Worm (Caenorhabditis elegans) whole organism, young adult: ENCODE results near the gene got-2.2.

Experiments used
- C17E4.6 ChIP-seq: fragments of 200-800 bp; sonication (Bioruptor generic); IDR thresholded peaks from 2 replicates; pipeline ENCODE4 v1.3.6; 2022; ENCODE audit warnings: missing genetic modification reagents, missing genetic modification characterization, missing compliant biosample characterization
- F39B2.1 ChIP-seq: fragments of 200-800 bp; sonication (Bioruptor generic); IDR thresholded peaks from 2 replicates; pipeline ENCODE4 v1.3.6; 2022; ENCODE audit warnings: missing genetic modification reagents, missing genetic modification characterization, missing compliant biosample characterization
- F49E8.2 ChIP-seq: sonication (generic microtip); optimal IDR thresholded peaks from 3 replicates; lab custom pipeline; 2017; ENCODE audit warnings: missing genetic modification characterization, mild to moderate bottlenecking, missing compliant biosample characterization, antibody characterized with exemption, moderate library complexity; ENCODE audit not compliant: insufficient read depth
- F52B5.7 ChIP-seq: sonication (generic microtip); optimal IDR thresholded peaks from 2 replicates; lab custom pipeline; 2016; ENCODE audit warnings: mild to moderate bottlenecking, missing genetic modification characterization, missing compliant biosample characterization
- F55B11.4 ChIP-seq: sonication (generic microtip); optimal IDR thresholded peaks from 2 replicates; lab custom pipeline; 2016; ENCODE audit warnings: missing compliant biosample characterization, missing genetic modification characterization, borderline replicate concordance; ENCODE audit not compliant: insufficient read depth
- K12H6.12 ChIP-seq: fragments of 200-800 bp; sonication (Bioruptor generic); optimal IDR thresholded peaks from 2 replicates; lab custom pipeline; 2018; ENCODE audit warnings: mild to moderate bottlenecking, missing genetic modification characterization, missing compliant biosample characterization
- Y56A3A.18 ChIP-seq: fragments of 200-800 bp; sonication (Bioruptor generic); IDR thresholded peaks from 2 replicates; pipeline ENCODE4 v1.3.6; 2022; ENCODE audit warnings: missing genetic modification reagents, missing genetic modification characterization, missing compliant biosample characterization
- Y95B8A.8 ChIP-seq: fragments of 200-800 bp; sonication (Bioruptor generic); IDR thresholded peaks from 2 replicates; pipeline ENCODE4 v1.3.6; 2022; ENCODE audit warnings: missing genetic modification reagents, missing genetic modification characterization, missing compliant biosample characterization
- ama-1 ChIP-seq, 3 experiments: fragments of 150-350 bp in 1 of 3; sonication (generic microtip) in 2 of 3; optimal IDR thresholded peaks; 2 replicates each; lab custom pipeline; 2014 to 2018; ENCODE audit warnings: missing biosample characterization in 2 of 3, missing genetic modification characterization in 2 of 3, missing genetic modification reagents in 2 of 3
- atf-7 ChIP-seq: sonication (generic microtip); optimal IDR thresholded peaks from 2 replicates; lab custom pipeline; 2017; ENCODE audit warnings: mild to moderate bottlenecking, missing genetic modification characterization, missing compliant biosample characterization
- bed-2 ChIP-seq: fragments of 200-800 bp; sonication (Bioruptor generic); IDR thresholded peaks from 2 replicates; pipeline ENCODE4 v1.3.6; 2022; ENCODE audit warnings: missing genetic modification reagents, missing genetic modification characterization, missing compliant biosample characterization
- cebp-2 ChIP-seq: fragments of 200-800 bp; sonication (Bioruptor generic); IDR thresholded peaks from 2 replicates; pipeline ENCODE4 v1.3.6; 2022; ENCODE audit warnings: missing genetic modification characterization, missing compliant biosample characterization
- ceh-100 ChIP-seq: fragments of 200-800 bp; sonication (Bioruptor generic); IDR thresholded peaks from 2 replicates; pipeline ENCODE4 v1.3.6; 2022; ENCODE audit warnings: missing genetic modification reagents, missing genetic modification characterization, missing compliant biosample characterization
- ceh-58 ChIP-seq: fragments of 200-800 bp; sonication (Bioruptor generic); IDR thresholded peaks from 2 replicates; pipeline ENCODE4 v1.3.6; 2022; ENCODE audit warnings: missing genetic modification characterization, missing compliant biosample characterization
- chd-7 ChIP-seq: sonication (generic microtip); optimal IDR thresholded peaks from 2 replicates; lab custom pipeline; 2016; ENCODE audit warnings: mild to moderate bottlenecking, missing genetic modification characterization, moderate library complexity, missing compliant biosample characterization
- dpff-1 ChIP-seq: sonication (generic microtip); optimal IDR thresholded peaks from 2 replicates; lab custom pipeline; 2017; ENCODE audit warnings: mild to moderate bottlenecking, missing genetic modification characterization, missing compliant biosample characterization
- dpl-1 ChIP-seq: fragments of 150-350 bp; optimal IDR thresholded peaks from 2 replicates; lab custom pipeline; 2014; ENCODE audit warnings: missing biosample characterization, missing genetic modification reagents, missing genetic modification characterization
- egl-18 ChIP-seq: fragments of 200-800 bp; sonication (Bioruptor generic); IDR thresholded peaks from 2 replicates; pipeline ENCODE4 v1.3.6; 2022; ENCODE audit warnings: missing genetic modification reagents, missing genetic modification characterization, missing compliant biosample characterization
- egrh-3 ChIP-seq: fragments of 200-800 bp; sonication (Bioruptor generic); IDR thresholded peaks from 2 replicates; pipeline ENCODE4 v1.3.6; 2022; ENCODE audit warnings: missing genetic modification reagents, missing genetic modification characterization, missing compliant biosample characterization
- ets-4 ChIP-seq: fragments of 200-800 bp; sonication (Bioruptor generic); optimal IDR thresholded peaks from 2 replicates; lab custom pipeline; 2018; ENCODE audit warnings: mild to moderate bottlenecking, missing genetic modification characterization, missing compliant biosample characterization
- fkh-3 ChIP-seq: sonication (generic microtip); optimal IDR thresholded peaks from 2 replicates; lab custom pipeline; 2016; ENCODE audit warnings: mild to moderate bottlenecking, missing genetic modification characterization, missing compliant biosample characterization
- gei-17 ChIP-seq: fragments of 200-800 bp; sonication (Bioruptor generic); optimal IDR thresholded peaks from 2 replicates; lab custom pipeline; 2018; ENCODE audit warnings: mild to moderate bottlenecking, missing genetic modification characterization, missing compliant biosample characterization
- hlh-12 ChIP-seq: sonication (generic microtip); optimal IDR thresholded peaks from 2 replicates; lab custom pipeline; 2016; ENCODE audit warnings: missing genetic modification characterization, missing compliant biosample characterization
- hmg-1.2 ChIP-seq: fragments of 200-800 bp; sonication (Bioruptor generic); IDR thresholded peaks from 2 replicates; pipeline ENCODE4 v1.3.6; 2022; ENCODE audit warnings: missing genetic modification reagents, missing genetic modification characterization, missing compliant biosample characterization
- lag-1 ChIP-seq: fragments of 200-800 bp; sonication (Bioruptor generic); IDR thresholded peaks from 2 replicates; pipeline ENCODE4 v1.3.6; 2022; ENCODE audit warnings: missing genetic modification reagents, missing genetic modification characterization, missing compliant biosample characterization
- lin-26 ChIP-seq: fragments of 200-800 bp; sonication (Bioruptor generic); IDR thresholded peaks from 2 replicates; pipeline ENCODE4 v1.3.6; 2022; ENCODE audit warnings: missing genetic modification reagents, missing genetic modification characterization, missing compliant biosample characterization
- madf-10 ChIP-seq: sonication (generic microtip); optimal IDR thresholded peaks from 2 replicates; lab custom pipeline; 2016; ENCODE audit warnings: mild to moderate bottlenecking, missing genetic modification characterization, missing compliant biosample characterization
- madf-3 ChIP-seq: fragments of 200-800 bp; sonication (Bioruptor generic); IDR thresholded peaks from 2 replicates; pipeline ENCODE4 v1.3.6; 2022; ENCODE audit warnings: missing genetic modification reagents, missing genetic modification characterization, missing compliant biosample characterization
- madf-8 ChIP-seq: fragments of 200-800 bp; sonication (Bioruptor generic); conservative IDR thresholded peaks from 2 replicates; pipeline ENCODE4 v1.3.6; 2022; ENCODE audit warnings: missing genetic modification reagents, missing genetic modification characterization, missing compliant biosample characterization
- nfya-1 ChIP-seq: sonication (generic microtip); optimal IDR thresholded peaks from 2 replicates; lab custom pipeline; 2017; ENCODE audit warnings: antibody characterized with exemption, missing compliant biosample characterization, missing genetic modification characterization, borderline replicate concordance; ENCODE audit not compliant: insufficient read depth
- nfya-2 ChIP-seq: fragments of 200-800 bp; sonication (Bioruptor generic); IDR thresholded peaks from 2 replicates; pipeline ENCODE4 v1.3.6; 2022; ENCODE audit warnings: missing genetic modification reagents, missing genetic modification characterization, missing compliant biosample characterization
- nfyb-1 ChIP-seq: fragments of 200-800 bp; sonication (Bioruptor generic); IDR thresholded peaks from 2 replicates; pipeline ENCODE4 v1.3.6; 2022; ENCODE audit warnings: missing genetic modification reagents, missing genetic modification characterization, missing compliant biosample characterization
- pha-4 ChIP-seq: fragments of 150-350 bp; sonication (generic microtip); optimal IDR thresholded peaks from 2 replicates; lab custom pipeline; 2014; ENCODE audit warnings: missing biosample characterization, missing genetic modification reagents, missing genetic modification characterization
- repo-1 ChIP-seq: sonication (generic microtip); optimal IDR thresholded peaks from 2 replicates; lab custom pipeline; 2017; ENCODE audit warnings: mild to moderate bottlenecking, missing genetic modification characterization, missing compliant biosample characterization
- sea-2 ChIP-seq: fragments of 200-800 bp; sonication (Bioruptor generic); IDR thresholded peaks from 2 replicates; pipeline ENCODE4 v1.3.6; 2022; ENCODE audit warnings: missing genetic modification characterization, missing compliant biosample characterization
- snpc-1.3 ChIP-seq: sonication (generic microtip); optimal IDR thresholded peaks from 2 replicates; lab custom pipeline; 2017; ENCODE audit warnings: missing genetic modification characterization, mild to moderate bottlenecking, missing compliant biosample characterization, antibody characterized with exemption, moderate library complexity, missing genotype, missing genetic modification reagents; ENCODE audit not compliant: insufficient read depth
- snpc-3.4 ChIP-seq: sonication (generic microtip); optimal IDR thresholded peaks from 2 replicates; lab custom pipeline; 2017; ENCODE audit warnings: missing genetic modification characterization, mild to moderate bottlenecking, missing compliant biosample characterization, antibody characterized with exemption, moderate library complexity, missing genotype, missing genetic modification reagents
- snpc-4 ChIP-seq, 5 experiments: fragments of 150-350 bp in 1 of 5; sonication (generic microtip) in 4 of 5; optimal IDR thresholded peaks; 2 replicates each; lab custom pipeline; 2014 to 2018; ENCODE audit warnings: missing genetic modification characterization in 5 of 5, missing biosample characterization in 3 of 5, antibody characterized with exemption in 2 of 5, mild to moderate bottlenecking in 2 of 5, missing compliant biosample characterization in 2 of 5, missing genotype in 2 of 5, moderate library complexity in 2 of 5, missing genetic modification reagents in 1 of 5
- somi-1 ChIP-seq: fragments of 200-800 bp; sonication (Bioruptor generic); optimal IDR thresholded peaks from 2 replicates; lab custom pipeline; 2018; ENCODE audit warnings: mild to moderate bottlenecking, missing genetic modification characterization, missing compliant biosample characterization
- sptf-2 ChIP-seq: fragments of 200-800 bp; sonication (Bioruptor generic); optimal IDR thresholded peaks from 2 replicates; lab custom pipeline; 2018; ENCODE audit warnings: mild to moderate bottlenecking, missing genetic modification characterization, missing compliant biosample characterization
- tbx-9 ChIP-seq: sonication (generic microtip); optimal IDR thresholded peaks from 2 replicates; lab custom pipeline; 2016; ENCODE audit warnings: borderline replicate concordance, missing genetic modification characterization, inconsistent platforms, missing compliant biosample characterization
- unc-130 ChIP-seq: sonication (generic microtip); optimal IDR thresholded peaks from 2 replicates; lab custom pipeline; 2016; ENCODE audit warnings: missing genetic modification reagents, missing genetic modification characterization, missing compliant biosample characterization
- xnd-1 ChIP-seq: sonication (generic microtip); optimal IDR thresholded peaks from 2 replicates; lab custom pipeline; 2016; ENCODE audit warnings: missing genotype, missing genetic modification reagents, missing genetic modification characterization, missing compliant biosample characterization
- ztf-25 ChIP-seq: fragments of 200-800 bp; sonication (Bioruptor generic); IDR thresholded peaks from 2 replicates; pipeline ENCODE4 v1.3.6; 2022; ENCODE audit warnings: missing genetic modification reagents, missing genetic modification characterization, missing compliant biosample characterization
- ztf-26 ChIP-seq: sonication (generic microtip); optimal IDR thresholded peaks from 2 replicates; lab custom pipeline; 2017; ENCODE audit warnings: missing genetic modification characterization, missing compliant biosample characterization
- ztf-28 ChIP-seq: fragments of 200-800 bp; sonication (Bioruptor generic); IDR thresholded peaks from 2 replicates; pipeline ENCODE4 v1.3.6; 2022; ENCODE audit warnings: missing genetic modification reagents, missing genetic modification characterization, missing compliant biosample characterization
- ztf-6 ChIP-seq: fragments of 200-800 bp; sonication (Bioruptor generic); IDR thresholded peaks from 2 replicates; pipeline ENCODE4 v1.3.6; 2022; ENCODE audit warnings: missing genetic modification reagents, missing genetic modification characterization, missing compliant biosample characterization

The got-2.2 gene

ce11 chrX:6292143-6292542, 51.4 kb downstream of the got-2.2 start:
- TF ChIP-seq dpl-1 (no peak), hlh-12 (tag; lab: Kevin White, UChicago) (peak; percentile 89), ztf-26 (tag; lab: Kevin White, UChicago) (peak; percentile 77), ets-4 (peak; percentile 25), ama-1 (optimal IDR thresholded peaks at IDR 0.05; lab: Kevin White, UChicago) (no peak), ama-1 (GFP tag; optimal IDR thresholded peaks at IDR 0.05; lab: Kevin White, UChicago) (peak; percentile 83 to 87), bed-2 (GFP tag; lab: Robert Waterston, UW) (0 out of 2 replicates have a peak, but pooled peaks have one; percentile 32), fkh-3 (tag; lab: Kevin White, UChicago) (peak; percentile 91), pha-4 (tag; lab: Kevin White, UChicago) (no peak), madf-10 (peak; percentile 70), atf-7 (peak; percentile 84), Y56A3A.18 (GFP tag; lab: Robert Waterston, UW) (peak; percentile 94), somi-1 (GFP tag; lab: Kevin White, UChicago) (peak; percentile 77), F39B2.1 (GFP tag; lab: Robert Waterston, UW) (peak; percentile 48; the same call in 1 of the 2 replicates), snpc-1.3 (tag; lab: Kevin White, UChicago) (peak; percentile 82), F52B5.7 (tag; lab: Kevin White, UChicago) (peak; percentile 87), madf-3 (peak; percentile 86; the same call in 1 of the 2 replicates), Y95B8A.8 (GFP tag; lab: Robert Waterston, UW) (0 out of 2 replicates have a peak, but pooled peaks have one; percentile 15), gei-17 (GFP tag; lab: Kevin White, UChicago) (peak; percentile 79), chd-7 (tag; lab: Kevin White, UChicago) (peak; percentile 91), egrh-3 (GFP tag; lab: Robert Waterston, UW) (peak; percentile 55), F49E8.2 (peak; percentile 26), lin-26 (GFP tag; lab: Robert Waterston, UW) (peak; percentile 98), nfya-1 (no peak), egl-18 (GFP tag; lab: Robert Waterston, UW) (peak; percentile 84), hmg-1.2 (GFP tag; lab: Robert Waterston, UW) (peak; percentile 84), cebp-2 (GFP tag; lab: Robert Waterston, UW) (peak; percentile 90), F55B11.4 (tag; lab: Kevin White, UChicago) (no peak), ceh-100 (GFP tag; lab: Robert Waterston, UW) (peak; percentile 73), ceh-58 (GFP tag; lab: Robert Waterston, UW) (peak; percentile 96; the same call in 1 of the 2 replicates), nfya-2 (GFP tag; lab: Robert Waterston, UW) (no peak), ztf-25 (GFP tag; lab: Robert Waterston, UW) (peak; percentile 90), C17E4.6 (GFP tag; lab: Robert Waterston, UW) (0 out of 2 replicates have a peak, but pooled peaks have one; percentile 34), tbx-9 (tag; lab: Kevin White, UChicago) (no peak), nfyb-1 (GFP tag; lab: Robert Waterston, UW) (peak; percentile 92), snpc-3.4 (peak; percentile 81), ztf-6 (GFP tag; lab: Robert Waterston, UW) (0 out of 2 replicates have a peak, but pooled peaks have one; percentile 59), K12H6.12 (tag; lab: Kevin White, UChicago) (peak; percentile 61), ztf-28 (peak; percentile 74; the same call in 1 of the 2 replicates), madf-8 (GFP tag; lab: Robert Waterston, UW) (no peak; the same call in 1 of the 2 replicates), repo-1 (tag; lab: Kevin White, UChicago) (peak; percentile 79), dpff-1 (tag; lab: Kevin White, UChicago) (peak; percentile 34), lag-1 (GFP tag; lab: Robert Waterston, UW) (no peak), sptf-2 (peak; percentile 95), xnd-1 (no peak), unc-130 (GFP tag; lab: Kevin White, UChicago) (peak; percentile 67), snpc-4 (GFP tag; optimal IDR thresholded peaks at IDR 0.05; lab: Kevin White, UChicago) (peak; percentile 84), snpc-4 (tag; optimal IDR thresholded peaks at IDR 0.05; lab: Kevin White, UChicago) (peak in 3 of 4 experiments; percentile 58 to 80 (median 69)), sea-2 (no peak)
